Fruit fly (Drosophila melanogaster) whole organism, embryonic: ENCODE measurements around the gene pug.

Experiments used
- Bgb ChIP-seq: fragments of 200-800 bp; sonication (Bioruptor generic); IDR thresholded peaks from 2 replicates; pipeline ENCODE4 v1.3.6; 2022; ENCODE audit warnings: missing biosample characterization, missing genetic modification characterization; ENCODE audit not compliant: partially characterized antibody
- CG14860 ChIP-seq: fragments of 200-800 bp; sonication (Bioruptor generic); IDR thresholded peaks from 3 replicates; pipeline ENCODE4 v1.3.6; 2022; ENCODE audit warnings: missing biosample characterization, missing genetic modification characterization; ENCODE audit not compliant: partially characterized antibody
- CG16813 ChIP-seq: fragments of 200-800 bp; sonication (Bioruptor generic); IDR thresholded peaks from 3 replicates; pipeline ENCODE4 v1.3.6; 2022; ENCODE audit warnings: missing biosample characterization, missing genetic modification characterization; ENCODE audit not compliant: partially characterized antibody
- CG2116 ChIP-seq: fragments of 200-800 bp; sonication (Bioruptor generic); optimal IDR thresholded peaks from 3 replicates; lab custom pipeline; 2018; ENCODE audit warnings: missing biosample characterization, mild to moderate bottlenecking, missing genetic modification characterization
- CG2129 ChIP-seq: fragments of 200-800 bp; sonication (Bioruptor generic); IDR thresholded peaks from 2 replicates; pipeline ENCODE4 v1.3.6; 2022; ENCODE audit warnings: missing biosample characterization, missing genetic modification characterization; ENCODE audit not compliant: partially characterized antibody
- CG31365 ChIP-seq: fragments of 200-800 bp; sonication (Bioruptor generic); optimal IDR thresholded peaks from 2 replicates; lab custom pipeline; 2018; ENCODE audit warnings: missing biosample characterization, mild to moderate bottlenecking, missing genetic modification characterization
- CG3281 ChIP-seq: fragments of 200-800 bp; sonication (Bioruptor generic); optimal IDR thresholded peaks from 3 replicates; lab custom pipeline; 2017; ENCODE audit warnings: missing biosample characterization, mild to moderate bottlenecking, missing genetic modification characterization
- CG34224 ChIP-seq: fragments of 200-800 bp; sonication (Bioruptor generic); IDR thresholded peaks from 3 replicates; pipeline ENCODE4 v1.3.6; 2022; ENCODE audit warnings: missing biosample characterization, missing genetic modification characterization; ENCODE audit not compliant: partially characterized antibody
- CG34422 ChIP-seq: fragments of 200-800 bp; sonication (Bioruptor generic); IDR thresholded peaks from 3 replicates; pipeline ENCODE4 v1.3.6; 2022; ENCODE audit warnings: missing biosample characterization, missing genetic modification characterization
- CG4617 ChIP-seq: fragments of 200-800 bp; sonication (Bioruptor generic); optimal IDR thresholded peaks from 3 replicates; lab custom pipeline; 2016; ENCODE audit warnings: missing biosample characterization, missing genetic modification characterization, borderline replicate concordance
- CG4707 ChIP-seq: fragments of 200-800 bp; sonication (Bioruptor generic); optimal IDR thresholded peaks from 2 replicates; lab custom pipeline; 2018; ENCODE audit warnings: missing biosample characterization, mild to moderate bottlenecking, missing genetic modification characterization, moderate library complexity
- CG4820 ChIP-seq: fragments of 200-800 bp; sonication (Bioruptor generic); optimal IDR thresholded peaks from 3 replicates; lab custom pipeline; 2016; ENCODE audit warnings: missing biosample characterization, missing genetic modification characterization
- CG5180 ChIP-seq: fragments of 200-800 bp; sonication (Bioruptor generic); optimal IDR thresholded peaks from 3 replicates; lab custom pipeline; 2017; ENCODE audit warnings: missing biosample characterization, missing genetic modification characterization, mild to moderate bottlenecking, moderate library complexity, missing genetic modification reagents
- CG8944 ChIP-seq: fragments of 200-800 bp; sonication (Bioruptor generic); optimal IDR thresholded peaks from 3 replicates; lab custom pipeline; 2016; ENCODE audit warnings: missing biosample characterization, missing genetic modification characterization
- CG9797 ChIP-seq: fragments of 200-800 bp; sonication (Bioruptor generic); optimal IDR thresholded peaks from 3 replicates; lab custom pipeline; 2018; ENCODE audit warnings: missing biosample characterization, mild to moderate bottlenecking, missing genetic modification characterization
- Dll ChIP-seq: fragments of 200-800 bp; sonication (Bioruptor generic); IDR thresholded peaks from 4 replicates; pipeline ENCODE4 v1.3.6; 2022; ENCODE audit warnings: missing biosample characterization, missing genetic modification characterization; ENCODE audit not compliant: partially characterized antibody
- Doc3 ChIP-seq: fragments of 200-800 bp; sonication (Bioruptor generic); IDR thresholded peaks from 3 replicates; pipeline ENCODE4 v1.3.6; 2022; ENCODE audit warnings: missing biosample characterization, missing genetic modification characterization; ENCODE audit not compliant: partially characterized antibody
- Dp ChIP-seq: fragments of 200-800 bp; sonication (Bioruptor generic); optimal IDR thresholded peaks from 2 replicates; lab custom pipeline; 2018; ENCODE audit warnings: missing biosample characterization, mild to moderate bottlenecking, missing genetic modification characterization, moderate library complexity
- Ets97D ChIP-seq: fragments of 200-800 bp; sonication (Bioruptor generic); optimal IDR thresholded peaks from 3 replicates; lab custom pipeline; 2016; ENCODE audit warnings: missing biosample characterization, missing genetic modification characterization
- H15 ChIP-seq: fragments of 200-800 bp; sonication (Bioruptor generic); IDR thresholded peaks from 3 replicates; pipeline ENCODE4 v1.3.6; 2022; ENCODE audit warnings: missing biosample characterization, missing genetic modification characterization
- HLH4C ChIP-seq: fragments of 200-800 bp; sonication (Bioruptor generic); IDR thresholded peaks from 3 replicates; pipeline ENCODE4 v1.3.6; 2022; ENCODE audit warnings: missing biosample characterization, missing genetic modification characterization; ENCODE audit not compliant: partially characterized antibody
- Lhr ChIP-seq: fragments of 200-800 bp; sonication (Bioruptor generic); optimal IDR thresholded peaks from 3 replicates; lab custom pipeline; 2017; ENCODE audit warnings: mild to moderate bottlenecking, missing biosample characterization, missing genetic modification reagents, missing genetic modification characterization
- MBD-R2 ChIP-seq: fragments of 200-800 bp; sonication (Bioruptor generic); IDR thresholded peaks from 2 replicates; pipeline ENCODE4 v1.3.6; 2022; ENCODE audit warnings: missing biosample characterization, missing genetic modification characterization
- Med ChIP-seq: fragments of 200-800 bp; sonication (Bioruptor generic); peaks from one replicate; lab custom pipeline; 2016; ENCODE audit warnings: missing biosample characterization, missing genetic modification characterization, mild to moderate bottlenecking, inconsistent platforms, moderate library complexity
- Meics ChIP-seq: fragments of 200-800 bp; sonication (Bioruptor generic); optimal IDR thresholded peaks from 2 replicates; lab custom pipeline; 2017; ENCODE audit warnings: missing biosample characterization, mild to moderate bottlenecking, missing genetic modification characterization
- Pdp1 ChIP-seq, 2 experiments: fragments of 200-800 bp; sonication (Bioruptor generic); optimal IDR thresholded peaks; 3 replicates each; lab custom pipeline; 2016; ENCODE audit warnings: missing biosample characterization in 2 of 2, missing genetic modification characterization in 2 of 2, mild to moderate bottlenecking in 1 of 2, moderate library complexity in 1 of 2
- Scr ChIP-seq: fragments of 200-800 bp; sonication (Bioruptor generic); IDR thresholded peaks from 2 replicates; pipeline ENCODE4 v1.3.6; 2022; ENCODE audit warnings: missing biosample characterization, missing genetic modification characterization; ENCODE audit not compliant: partially characterized antibody
- Sin3A ChIP-seq: fragments of >200 bp; optimal IDR thresholded peaks from 2 replicates; lab custom pipeline; 2018
- Sry-δ ChIP-seq: fragments of 200-800 bp; sonication (Bioruptor generic); optimal IDR thresholded peaks from 2 replicates; lab custom pipeline; 2016; ENCODE audit warnings: missing biosample characterization, missing genetic modification characterization
- amos ChIP-seq: fragments of 200-800 bp; sonication (Bioruptor generic); IDR thresholded peaks from 2 replicates; pipeline ENCODE4 v1.3.6; 2022; ENCODE audit warnings: missing biosample characterization, missing genetic modification characterization; ENCODE audit not compliant: partially characterized antibody
- aop ChIP-seq: fragments of 200-800 bp; sonication (Bioruptor generic); IDR thresholded peaks from 2 replicates; pipeline ENCODE4 v1.3.6; 2022; ENCODE audit warnings: missing biosample characterization, missing genetic modification characterization
- br ChIP-seq: fragments of >200 bp; optimal IDR thresholded peaks from 2 replicates; lab custom pipeline; 2017
- crp ChIP-seq, 2 experiments: fragments of 200-800 bp; sonication (Bioruptor generic); optimal IDR thresholded peaks; 2 replicates in 1 of 2; 3 replicates in 1 of 2; lab custom pipeline; 2017; ENCODE audit warnings: missing biosample characterization in 2 of 2, missing genetic modification characterization in 2 of 2, mild to moderate bottlenecking in 1 of 2, moderate library complexity in 1 of 2
- gfzf ChIP-seq: fragments of 200-800 bp; sonication (Bioruptor generic); optimal IDR thresholded peaks from 2 replicates; lab custom pipeline; 2016; ENCODE audit warnings: missing biosample characterization, mild to moderate bottlenecking, missing genetic modification characterization, moderate library complexity
- hb ChIP-seq: fragments of 200-800 bp; sonication (Bioruptor generic); IDR thresholded peaks from 3 replicates; pipeline ENCODE4 v1.3.6; 2022; ENCODE audit warnings: missing biosample characterization, missing genetic modification characterization; ENCODE audit not compliant: partially characterized antibody
- knrl ChIP-seq: fragments of 200-800 bp; sonication (Bioruptor generic); IDR thresholded peaks from 3 replicates; pipeline ENCODE4 v1.3.6; 2022; ENCODE audit warnings: missing biosample characterization, missing genetic modification characterization; ENCODE audit not compliant: partially characterized antibody
- mirr ChIP-seq: fragments of 200-800 bp; sonication (Bioruptor generic); optimal IDR thresholded peaks from 3 replicates; lab custom pipeline; 2018; ENCODE audit warnings: missing biosample characterization, mild to moderate bottlenecking, missing genetic modification characterization
- nerfin-2 ChIP-seq: fragments of 200-800 bp; sonication (Bioruptor generic); IDR thresholded peaks from 2 replicates; pipeline ENCODE4 v1.3.6; 2022; ENCODE audit warnings: missing biosample characterization, missing genetic modification characterization; ENCODE audit not compliant: partially characterized antibody
- p53 ChIP-seq: fragments of 200-800 bp; sonication (Bioruptor generic); optimal IDR thresholded peaks from 2 replicates; lab custom pipeline; 2016; ENCODE audit warnings: missing biosample characterization, missing genetic modification characterization
- pum ChIP-seq: fragments of 200-800 bp; sonication (Bioruptor generic); optimal IDR thresholded peaks from 2 replicates; lab custom pipeline; 2016; ENCODE audit warnings: missing biosample characterization, missing genetic modification characterization
- pzg ChIP-seq: fragments of 200-800 bp; sonication (Bioruptor generic); optimal IDR thresholded peaks from 3 replicates; lab custom pipeline; 2018; ENCODE audit warnings: missing biosample characterization, mild to moderate bottlenecking, missing genetic modification characterization, moderate library complexity
- sens ChIP-seq: fragments of 200-800 bp; sonication (Bioruptor generic); peaks from one replicate; lab custom pipeline; 2016; ENCODE audit warnings: missing biosample characterization, missing genetic modification characterization
- sna ChIP-seq: fragments of 200-800 bp; sonication (Bioruptor generic); IDR thresholded peaks from 2 replicates; pipeline ENCODE4 v1.3.6; 2022; ENCODE audit warnings: missing biosample characterization, missing genetic modification characterization; ENCODE audit not compliant: partially characterized antibody
- stwl ChIP-seq: fragments of 200-800 bp; sonication (Bioruptor generic); optimal IDR thresholded peaks from 3 replicates; lab custom pipeline; 2018; ENCODE audit warnings: missing biosample characterization, mild to moderate bottlenecking, missing genetic modification characterization, moderate library complexity
- tap ChIP-seq: fragments of 200-800 bp; optimal IDR thresholded peaks from 3 replicates; lab custom pipeline; 2019; ENCODE audit warnings: missing biosample characterization, mild to moderate bottlenecking, missing genetic modification characterization, moderate library complexity
- trem ChIP-seq: fragments of 200-800 bp; optimal IDR thresholded peaks from 3 replicates; lab custom pipeline; 2019; ENCODE audit warnings: missing biosample characterization, mild to moderate bottlenecking, missing genetic modification characterization, moderate library complexity
- ttk ChIP-seq: fragments of 200-800 bp; sonication (Bioruptor generic); IDR thresholded peaks from 2 replicates; pipeline ENCODE4 v2.1.2; 2022; ENCODE audit warnings: missing biosample characterization, missing genetic modification characterization
- unc-4 ChIP-seq: fragments of 200-800 bp; sonication (Bioruptor generic); IDR thresholded peaks from 2 replicates; pipeline ENCODE4 v1.3.6; 2022; ENCODE audit warnings: missing biosample characterization, missing genetic modification characterization; ENCODE audit not compliant: partially characterized antibody

The pug gene

dm6 chr3R:10708169-10708568, 11.8 kb downstream of the pug start, which contains the start of gene CG31278:
Gene CG31278 (minus strand): TSS chr3R:10708340.
- TF ChIP-seq CG34224: peak; percentile 81
- no peak for TF ChIP-seq ttk (GFP tag; lab: Robert Waterston, UW)
- no peak for TF ChIP-seq pum
- peak; percentile 46 for TF ChIP-seq CG2116
- peak; percentile 31 to 89 for TF ChIP-seq crp (GFP tag; optimal IDR thresholded peaks at IDR 0.05; lab: Kevin White, UChicago)
- peak; percentile 84 for TF ChIP-seq amos
- TF ChIP-seq Lhr (GFP tag; lab: Kevin White, UChicago): peak; percentile 13
- peak in 1 of 2 experiments; percentile 91 for TF ChIP-seq Pdp1 (GFP tag; optimal IDR thresholded peaks at IDR 0.05; lab: Kevin White, UChicago)
- no peak for TF ChIP-seq aop
- peak; percentile 78; the same call in 1 of the 2 replicates for TF ChIP-seq sna (GFP tag; lab: Robert Waterston, UW)
- no peak for TF ChIP-seq CG8944 (GFP tag; lab: Kevin White, UChicago)
- peak; percentile 58 for TF ChIP-seq sens (GFP tag; lab: Kevin White, UChicago)
- TF ChIP-seq unc-4 (GFP tag; lab: Robert Waterston, UW): peak; percentile 77
- peak; percentile 74 for TF ChIP-seq CG16813
- peak; percentile 22 for TF ChIP-seq Ets97D (GFP tag; lab: Kevin White, UChicago)
- TF ChIP-seq br (lab: Kevin White, UChicago): no peak
- no peak for TF ChIP-seq tap
- TF ChIP-seq CG9797 (GFP tag; lab: Kevin White, UChicago): peak; percentile 75
- TF ChIP-seq CG14860 (GFP tag; lab: Robert Waterston, UW): 0 out of 3 replicates have a peak, but pooled peaks have one; percentile 56
- TF ChIP-seq MBD-R2: peak; percentile 88
- TF ChIP-seq Dp (GFP tag; lab: Kevin White, UChicago): peak; percentile 91
- TF ChIP-seq CG34422 (GFP tag; lab: Robert Waterston, UW): peak; percentile 33; the same call in 1 of the 3 replicates
- peak; percentile 64 for TF ChIP-seq CG2129 (GFP tag; lab: Robert Waterston, UW)
- TF ChIP-seq Dll: peak; percentile 83
- peak; percentile 68; the same call in 1 of the 3 replicates for TF ChIP-seq hb (GFP tag; lab: Robert Waterston, UW)
- peak; percentile 39; the same call in 1 of the 2 replicates for TF ChIP-seq nerfin-2
- no peak for TF ChIP-seq CG4820
- TF ChIP-seq stwl (tag; lab: Kevin White, UChicago): peak; percentile 83
- peak; percentile 82 for TF ChIP-seq Bgb
- TF ChIP-seq pzg: peak; percentile 79
- no peak for TF ChIP-seq H15
- TF ChIP-seq mirr (GFP tag; lab: Kevin White, UChicago): no peak
- peak; percentile 83 for TF ChIP-seq Scr (GFP tag; lab: Robert Waterston, UW)
- TF ChIP-seq CG4707 (GFP tag; lab: Kevin White, UChicago): no peak
- no peak for TF ChIP-seq Meics (GFP tag; lab: Kevin White, UChicago)
- peak; percentile 73 for TF ChIP-seq Med
- TF ChIP-seq gfzf (GFP tag; lab: Kevin White, UChicago): peak; percentile 67
- TF ChIP-seq p53: no peak
- no peak for TF ChIP-seq CG5180
- peak; percentile 79 for TF ChIP-seq knrl (GFP tag; lab: Robert Waterston, UW)
- peak; percentile 92 for TF ChIP-seq Sry-δ
- peak; percentile 64 for TF ChIP-seq HLH4C (GFP tag; lab: Robert Waterston, UW)
- peak; percentile 41 for TF ChIP-seq Sin3A (lab: Kevin White, UChicago)
- TF ChIP-seq CG3281 (GFP tag; lab: Kevin White, UChicago): no peak
- no peak for TF ChIP-seq CG31365 (tag; lab: Kevin White, UChicago)
- peak; percentile 71 for TF ChIP-seq Doc3 (GFP tag; lab: Robert Waterston, UW)
- TF ChIP-seq CG4617 (GFP tag; lab: Kevin White, UChicago): peak; percentile 66
- peak; percentile 33 for TF ChIP-seq trem
